Fruit fly (Drosophila melanogaster) whole organism, pupa: ENCODE data around the gene CG15172.

Experiments used
- CG10348 ChIP-seq: fragments of 200-800 bp; sonication (Bioruptor generic); IDR thresholded peaks from 2 replicates; pipeline ENCODE4 v1.3.6; 2022; ENCODE audit warnings: missing biosample characterization, missing genetic modification characterization
- CG12605 ChIP-seq: fragments of 200-800 bp; sonication (Bioruptor generic); IDR thresholded peaks from 2 replicates; pipeline ENCODE4 v1.3.6; 2022; ENCODE audit warnings: missing biosample characterization, missing genetic modification characterization
- CG13204 ChIP-seq: fragments of 200-800 bp; sonication (Bioruptor generic); optimal IDR thresholded peaks from 2 replicates; lab custom pipeline; 2018; ENCODE audit warnings: missing biosample characterization, mild to moderate bottlenecking, missing genetic modification characterization, moderate library complexity
- CG14655 ChIP-seq: fragments of 200-800 bp; sonication (Bioruptor generic); optimal IDR thresholded peaks from 3 replicates; lab custom pipeline; 2017; ENCODE audit warnings: mild to moderate bottlenecking, missing biosample characterization, missing genetic modification reagents, missing genetic modification characterization
- CG15710 ChIP-seq: fragments of 200-800 bp; sonication (Bioruptor generic); optimal IDR thresholded peaks from 2 replicates; lab custom pipeline; 2018; ENCODE audit warnings: missing biosample characterization, mild to moderate bottlenecking, missing genetic modification characterization, moderate library complexity
- CG17806 ChIP-seq: fragments of 200-800 bp; sonication (Bioruptor generic); optimal IDR thresholded peaks from 2 replicates; lab custom pipeline; 2018; ENCODE audit warnings: missing biosample characterization, mild to moderate bottlenecking, missing genetic modification characterization, moderate library complexity
- CG32121 ChIP-seq: fragments of 200-800 bp; sonication (Bioruptor generic); IDR thresholded peaks from 2 replicates; pipeline ENCODE4 v1.3.6; 2022; ENCODE audit warnings: missing biosample characterization, missing genetic modification characterization
- CG34367 ChIP-seq: fragments of 200-800 bp; sonication (Bioruptor generic); optimal IDR thresholded peaks from 2 replicates; lab custom pipeline; 2018; ENCODE audit warnings: missing biosample characterization, mild to moderate bottlenecking, missing genetic modification characterization
- CG4496 ChIP-seq: fragments of 200-800 bp; sonication (Bioruptor generic); IDR thresholded peaks from 3 replicates; pipeline ENCODE4 v1.3.6; 2022; ENCODE audit warnings: missing biosample characterization, missing genetic modification characterization
- CG8159 ChIP-seq: fragments of 200-800 bp; sonication (Bioruptor generic); optimal IDR thresholded peaks from 3 replicates; lab custom pipeline; 2018; ENCODE audit warnings: missing biosample characterization, mild to moderate bottlenecking, missing genetic modification characterization, moderate library complexity
- CG8301 ChIP-seq: fragments of 200-800 bp; sonication (Bioruptor generic); optimal IDR thresholded peaks from 2 replicates; lab custom pipeline; 2018; ENCODE audit warnings: missing biosample characterization, mild to moderate bottlenecking, missing genetic modification characterization
- CG9948 ChIP-seq: fragments of 200-800 bp; sonication (Bioruptor generic); optimal IDR thresholded peaks from 2 replicates; lab custom pipeline; 2018; ENCODE audit warnings: missing biosample characterization, mild to moderate bottlenecking, missing genetic modification characterization, moderate library complexity
- D1 ChIP-seq: fragments of 200-800 bp; sonication (Bioruptor generic); optimal IDR thresholded peaks from 2 replicates; lab custom pipeline; 2018; ENCODE audit warnings: missing biosample characterization, mild to moderate bottlenecking, missing genetic modification characterization, moderate library complexity
- EcR ChIP-seq: fragments of 200-800 bp; sonication (Bioruptor generic); optimal IDR thresholded peaks from 3 replicates; lab custom pipeline; 2019; ENCODE audit warnings: missing biosample characterization, missing genetic modification characterization, mild to moderate bottlenecking, moderate library complexity, missing genetic modification reagents
- Ets98B ChIP-seq: fragments of 200-800 bp; sonication (Bioruptor generic); IDR thresholded peaks from 2 replicates; pipeline ENCODE4 v1.3.6; 2022; ENCODE audit warnings: missing biosample characterization, missing genetic modification characterization
- Pif1A ChIP-seq: fragments of 200-800 bp; sonication (Bioruptor generic); optimal IDR thresholded peaks from 3 replicates; lab custom pipeline; 2016; ENCODE audit warnings: missing biosample characterization, missing genetic modification characterization
- Pif1B ChIP-seq: fragments of 200-800 bp; sonication (Bioruptor generic); optimal IDR thresholded peaks from 3 replicates; lab custom pipeline; 2016; ENCODE audit warnings: missing biosample characterization, missing genetic modification characterization
- Snoo ChIP-seq: fragments of 200-800 bp; sonication (Bioruptor generic); optimal IDR thresholded peaks from 3 replicates; lab custom pipeline; 2017; ENCODE audit warnings: missing biosample characterization, mild to moderate bottlenecking, missing genetic modification characterization, inconsistent platforms
- fd96Ca ChIP-seq: fragments of 200-800 bp; sonication (Bioruptor generic); IDR thresholded peaks from 3 replicates; pipeline ENCODE4 v1.3.6; 2022; ENCODE audit warnings: missing biosample characterization, missing genetic modification characterization
- gl ChIP-seq: fragments of 200-800 bp; sonication (Bioruptor generic); optimal IDR thresholded peaks from 2 replicates; lab custom pipeline; 2018; ENCODE audit warnings: missing biosample characterization, mild to moderate bottlenecking, missing genetic modification characterization
- rn ChIP-seq: fragments of 200-800 bp; sonication (Bioruptor generic); IDR thresholded peaks from 2 replicates; pipeline ENCODE4 v1.3.6; 2022; ENCODE audit warnings: missing biosample characterization, missing genetic modification characterization

The CG15172 gene

DNA sequence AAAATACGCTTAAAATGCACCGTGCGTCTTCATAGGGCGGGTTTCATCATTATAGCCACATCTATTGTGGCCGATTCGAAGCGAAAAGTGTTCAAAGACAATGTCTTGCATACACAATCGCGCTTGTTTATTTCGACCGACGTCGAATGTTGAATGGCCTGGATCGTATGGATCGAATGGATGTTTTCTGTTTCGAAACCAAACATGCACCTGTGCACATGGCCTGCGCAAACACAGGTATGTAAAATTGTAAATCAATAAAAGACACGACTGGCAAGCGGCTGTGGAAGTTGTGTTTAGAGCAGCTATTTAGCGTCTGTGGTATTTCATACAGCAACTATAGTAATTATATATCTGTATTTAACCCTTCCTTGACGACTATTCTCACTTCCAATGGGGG, 40.7 kb upstream of the CG15172 start:
- TF ChIP-seq CG14655 (GFP tag; lab: Kevin White, UChicago) (no peak), CG8159 (tag; lab: Kevin White, UChicago) (no peak), Ets98B (GFP tag; lab: Robert Waterston, UW) (no peak)

DNA sequence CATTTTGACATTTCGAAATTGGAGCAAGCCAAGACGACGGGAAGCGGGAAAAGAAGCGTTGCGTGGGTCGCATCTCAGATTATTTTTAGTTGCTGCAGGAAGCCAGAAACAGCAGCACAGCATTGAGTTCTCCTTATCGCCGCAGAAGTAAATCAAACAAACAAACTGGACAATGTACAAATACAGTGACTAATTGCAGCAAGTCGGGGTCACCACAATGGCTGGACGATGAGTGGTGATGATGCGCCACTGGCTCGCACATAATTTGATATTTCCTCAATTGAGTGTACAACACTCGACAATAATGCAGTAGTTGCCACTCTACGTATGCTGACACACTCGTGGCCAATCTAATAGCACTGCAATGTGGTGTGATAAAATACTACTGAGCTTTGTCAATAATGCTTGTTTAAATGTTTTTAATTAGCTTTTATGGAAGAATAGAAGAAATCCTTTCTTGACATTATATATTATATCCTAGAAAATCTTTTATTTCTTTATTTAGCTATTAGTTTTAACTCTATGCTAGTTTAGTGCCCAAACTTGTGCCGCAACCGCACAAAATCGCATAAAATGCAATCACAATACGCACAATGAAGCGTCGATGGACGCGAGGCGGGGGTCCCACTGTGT, 40.2 kb upstream of the CG15172 start:
- TF ChIP-seq CG8159 (tag; lab: Kevin White, UChicago) = peak; percentile 77
- peak; percentile 27 for TF ChIP-seq CG13204 (GFP tag; lab: Kevin White, UChicago)
- no peak for TF ChIP-seq Snoo (tag; lab: Kevin White, UChicago)
- TF ChIP-seq CG15710 (tag; lab: Kevin White, UChicago) = peak; percentile 74
- TF ChIP-seq CG32121 (GFP tag; lab: Robert Waterston, UW) = peak; percentile 89
- peak; percentile 77 for TF ChIP-seq CG17806
- TF ChIP-seq CG12605 (GFP tag; lab: Robert Waterston, UW) = peak; percentile 64; the same call in 1 of the 2 replicates
- TF ChIP-seq CG14655 (GFP tag; lab: Kevin White, UChicago) = peak; percentile 80
- peak; percentile 33 for TF ChIP-seq EcR (GFP tag; lab: Kevin White, UChicago)
- TF ChIP-seq D1 (tag; lab: Kevin White, UChicago) = no peak
- TF ChIP-seq gl = no peak
- peak; percentile 74 for TF ChIP-seq fd96Ca
- peak; percentile 84 for TF ChIP-seq Ets98B (GFP tag; lab: Robert Waterston, UW)
- TF ChIP-seq CG8301 (tag; lab: Kevin White, UChicago) = peak; percentile 79
- TF ChIP-seq Pif1B (GFP tag; lab: Kevin White, UChicago) = peak; percentile 70
- TF ChIP-seq rn = peak; percentile 58; the same call in 1 of the 2 replicates
- peak; percentile 77 for TF ChIP-seq CG9948 (tag; lab: Kevin White, UChicago)
- TF ChIP-seq Pif1A (GFP tag; lab: Kevin White, UChicago) = peak; percentile 75
- TF ChIP-seq CG34367 (tag; lab: Kevin White, UChicago) = peak; percentile 65
- peak; percentile 87 for TF ChIP-seq CG4496 (GFP tag; lab: Robert Waterston, UW)
- 0 out of 2 replicates have a peak, but pooled peaks have one; percentile 20 for TF ChIP-seq CG10348

DNA sequence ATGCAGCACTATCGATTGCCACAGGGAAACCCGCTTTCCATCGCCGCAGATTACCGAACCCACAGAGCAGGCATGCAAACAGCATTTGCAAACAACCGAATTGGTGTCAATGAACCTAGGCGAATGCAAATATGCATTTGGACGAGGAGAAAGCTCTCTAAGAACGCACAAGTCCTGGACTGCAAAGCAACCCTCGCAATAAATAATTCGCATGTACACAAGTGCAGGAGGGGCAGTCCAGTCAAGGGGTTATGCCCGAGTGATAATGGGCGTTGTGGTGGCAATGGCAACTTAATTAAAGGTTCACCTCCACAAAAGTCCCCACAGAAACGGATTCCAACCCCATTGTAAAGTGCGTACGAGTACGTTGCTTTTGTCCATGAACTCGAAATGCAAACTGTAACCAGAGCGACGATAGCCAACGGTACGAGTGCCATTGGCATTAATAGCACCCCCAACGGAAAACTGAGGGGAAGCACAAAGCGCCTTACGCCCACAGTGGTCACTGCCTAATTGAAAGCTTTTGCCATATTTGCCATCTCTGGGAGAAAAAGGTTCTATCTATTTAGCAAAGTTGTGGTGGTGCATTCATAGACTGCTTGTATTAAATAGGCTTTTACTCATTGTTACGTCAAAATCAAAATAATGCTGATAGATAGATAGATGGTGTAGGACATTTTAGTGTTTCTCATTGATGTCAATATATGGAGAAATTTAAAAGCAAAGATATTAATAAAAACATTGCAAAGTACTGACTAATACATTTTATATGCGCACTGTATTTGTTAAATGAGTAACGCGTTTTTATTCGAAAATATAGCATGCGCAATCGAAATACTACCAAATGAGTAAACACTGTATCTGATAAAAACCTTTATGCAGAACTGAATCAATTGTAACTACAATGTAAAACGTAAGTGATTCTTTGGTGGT, 39.1 kb upstream of the CG15172 start:
- TF ChIP-seq EcR (GFP tag; lab: Kevin White, UChicago) = peak; percentile 85
- peak; percentile 21 for TF ChIP-seq CG15710 (tag; lab: Kevin White, UChicago)
- TF ChIP-seq Ets98B (GFP tag; lab: Robert Waterston, UW) = no peak
- no peak for TF ChIP-seq CG14655 (GFP tag; lab: Kevin White, UChicago)
- peak; percentile 34 for TF ChIP-seq CG8159 (tag; lab: Kevin White, UChicago)
- TF ChIP-seq, all 21 proteins: peak for 3

DNA sequence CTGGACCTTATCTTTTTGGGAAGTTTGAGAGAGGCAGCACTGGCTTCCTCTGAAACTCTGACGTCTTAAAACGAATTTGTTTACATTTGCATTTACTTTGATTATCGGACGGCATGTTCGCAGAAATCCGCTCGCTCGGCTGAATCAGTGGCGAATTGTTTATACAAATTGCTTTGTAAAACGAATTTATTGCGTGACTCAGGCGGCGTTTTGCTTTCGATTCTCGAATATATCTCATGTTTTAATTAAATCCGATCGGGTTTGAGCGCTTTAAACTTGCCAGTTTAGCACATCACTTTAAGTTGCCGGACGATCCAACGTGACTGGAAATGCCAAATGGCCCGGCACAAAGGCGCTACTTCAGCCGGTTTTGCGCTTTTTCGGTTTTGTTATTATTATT, 38.1 kb upstream of the CG15172 start:
- TF ChIP-seq CG15710 (tag; lab: Kevin White, UChicago) (no peak), CG32121 (GFP tag; lab: Robert Waterston, UW) (no peak), Snoo (tag; lab: Kevin White, UChicago) (no peak), D1 (tag; lab: Kevin White, UChicago) (no peak), CG14655 (GFP tag; lab: Kevin White, UChicago) (no peak)

DNA sequence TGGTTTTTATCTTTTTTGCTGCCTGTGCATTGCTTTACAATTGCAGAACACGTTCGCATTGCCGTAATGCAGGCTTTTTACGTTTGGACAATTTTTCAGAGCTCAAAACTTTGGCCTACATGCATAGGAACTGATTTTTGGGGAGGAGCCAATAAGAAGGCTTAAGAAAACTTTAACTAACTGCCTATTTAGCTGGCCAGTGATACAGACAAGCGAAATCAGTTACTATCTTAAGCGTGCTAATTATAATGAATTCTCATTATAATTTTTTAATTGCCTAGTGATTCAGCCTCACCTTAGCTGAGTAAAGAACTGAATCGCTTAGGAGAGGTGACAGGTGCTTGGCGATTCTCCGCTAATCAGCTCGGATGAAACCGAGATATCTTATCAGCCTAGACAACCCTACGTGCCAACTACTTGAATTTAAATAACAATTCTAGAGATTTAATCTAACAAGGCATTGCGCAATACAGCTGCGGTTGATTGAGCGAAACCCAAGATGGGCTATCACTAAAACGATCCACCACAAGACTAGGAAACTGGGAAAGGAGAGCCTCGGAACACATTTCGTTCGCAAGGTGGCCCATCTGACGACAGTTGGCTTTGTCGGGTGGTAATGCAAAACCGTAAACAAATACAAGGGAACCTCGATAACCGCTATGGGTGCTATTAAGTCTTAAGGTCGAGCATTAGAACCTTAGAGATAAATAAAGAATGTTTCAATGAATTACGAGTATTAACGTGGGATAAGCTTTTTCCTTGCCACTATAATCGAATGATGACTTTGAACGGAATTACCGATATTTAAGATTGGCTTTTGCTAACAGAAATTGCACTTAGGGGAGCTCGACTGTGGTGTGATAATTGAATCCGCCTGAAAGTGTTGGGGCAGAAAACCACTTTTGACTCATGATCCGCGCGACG, 36.8 kb upstream of the CG15172 start:
- TF ChIP-seq Snoo (tag; lab: Kevin White, UChicago) (no peak), CG4496 (GFP tag; lab: Robert Waterston, UW) (no peak), gl (no peak), Pif1A (GFP tag; lab: Kevin White, UChicago) (peak; percentile 6), CG14655 (GFP tag; lab: Kevin White, UChicago) (peak; percentile 36), CG8301 (tag; lab: Kevin White, UChicago) (peak; percentile 9), CG32121 (GFP tag; lab: Robert Waterston, UW) (no peak), CG15710 (tag; lab: Kevin White, UChicago) (peak; percentile 12), CG8159 (tag; lab: Kevin White, UChicago) (peak; percentile 9)
